Worm (Caenorhabditis elegans) whole organism, young adult: ENCODE results near the gene col-181.

Experiments used
- B0019.2 ChIP-seq: fragments of 200-800 bp; sonication (Bioruptor generic); conservative IDR thresholded peaks from 2 replicates; pipeline ENCODE4 v1.3.6; 2022; ENCODE audit warnings: missing genetic modification reagents, missing genetic modification characterization, missing compliant biosample characterization
- B0261.1 ChIP-seq: sonication (generic microtip); optimal IDR thresholded peaks from 2 replicates; lab custom pipeline; 2016; ENCODE audit warnings: mild to moderate bottlenecking, missing genetic modification characterization, moderate library complexity, missing compliant biosample characterization
- B0336.3 ChIP-seq: fragments of 200-800 bp; sonication (Bioruptor generic); IDR thresholded peaks from 2 replicates; pipeline ENCODE4 v1.3.6; 2022; ENCODE audit warnings: missing genetic modification characterization, missing compliant biosample characterization
- F10E7.11 ChIP-seq: sonication (generic microtip); optimal IDR thresholded peaks from 2 replicates; lab custom pipeline; 2017; ENCODE audit warnings: mild to moderate bottlenecking, missing genetic modification characterization, moderate library complexity, missing compliant biosample characterization
- F37B4.10 ChIP-seq: fragments of 200-800 bp; sonication (Bioruptor generic); IDR thresholded peaks from 2 replicates; pipeline ENCODE4 v1.3.6; 2022; ENCODE audit warnings: missing genetic modification characterization, missing compliant biosample characterization
- F49E8.2 ChIP-seq: sonication (generic microtip); optimal IDR thresholded peaks from 3 replicates; lab custom pipeline; 2017; ENCODE audit warnings: missing genetic modification characterization, mild to moderate bottlenecking, missing compliant biosample characterization, antibody characterized with exemption, moderate library complexity; ENCODE audit not compliant: insufficient read depth
- Y79H2A.3 ChIP-seq: fragments of 200-800 bp; sonication (Bioruptor generic); conservative IDR thresholded peaks from 2 replicates; pipeline ENCODE4 v1.3.6; 2022; ENCODE audit warnings: missing genetic modification reagents, missing genetic modification characterization, missing compliant biosample characterization
- ZK185.1 ChIP-seq: sonication (generic microtip); optimal IDR thresholded peaks from 2 replicates; lab custom pipeline; 2016; ENCODE audit warnings: mild to moderate bottlenecking, missing genetic modification characterization, missing compliant biosample characterization; ENCODE audit not compliant: poor library complexity, severe bottlenecking
- akir-1 ChIP-seq: fragments of 200-800 bp; sonication (Bioruptor generic); optimal IDR thresholded peaks from 2 replicates; lab custom pipeline; 2018; ENCODE audit warnings: mild to moderate bottlenecking, missing genetic modification characterization, moderate library complexity, missing compliant biosample characterization
- athp-1 ChIP-seq: sonication (generic microtip); optimal IDR thresholded peaks from 2 replicates; lab custom pipeline; 2017; ENCODE audit warnings: mild to moderate bottlenecking, missing genetic modification characterization, missing compliant biosample characterization
- attf-3 ChIP-seq: fragments of 200-800 bp; sonication (Bioruptor generic); conservative IDR thresholded peaks from 2 replicates; pipeline ENCODE4 v1.3.6; 2022; ENCODE audit warnings: missing genetic modification reagents, missing genetic modification characterization, missing compliant biosample characterization
- attf-5 ChIP-seq: fragments of 200-800 bp; sonication (Bioruptor generic); optimal IDR thresholded peaks from 2 replicates; lab custom pipeline; 2018; ENCODE audit warnings: mild to moderate bottlenecking, missing genetic modification characterization, missing compliant biosample characterization
- ccch-3 ChIP-seq: fragments of 200-800 bp; sonication (Bioruptor generic); optimal IDR thresholded peaks from 2 replicates; lab custom pipeline; 2018; ENCODE audit warnings: mild to moderate bottlenecking, missing genetic modification characterization, missing compliant biosample characterization
- cebp-1 ChIP-seq, 2 experiments: fragments of 200-800 bp in 1 of 2; sonication (Bioruptor generic) in 1 of 2; sonication (generic microtip) in 1 of 2; IDR thresholded peaks in 1 of 2; optimal IDR thresholded peaks in 1 of 2; 2 replicates each; pipeline versions ENCODE4 v1.3.6 to Lab custom; 2017 to 2022; ENCODE audit warnings: missing compliant biosample characterization in 2 of 2, missing genetic modification characterization in 2 of 2, mild to moderate bottlenecking in 1 of 2, missing genetic modification reagents in 1 of 2, moderate library complexity in 1 of 2
- cebp-2 ChIP-seq: fragments of 200-800 bp; sonication (Bioruptor generic); IDR thresholded peaks from 2 replicates; pipeline ENCODE4 v1.3.6; 2022; ENCODE audit warnings: missing genetic modification characterization, missing compliant biosample characterization
- ceh-58 ChIP-seq: fragments of 200-800 bp; sonication (Bioruptor generic); IDR thresholded peaks from 2 replicates; pipeline ENCODE4 v1.3.6; 2022; ENCODE audit warnings: missing genetic modification characterization, missing compliant biosample characterization
- ceh-79 ChIP-seq: sonication (generic microtip); optimal IDR thresholded peaks from 2 replicates; lab custom pipeline; 2017; ENCODE audit warnings: mild to moderate bottlenecking, missing genetic modification characterization, missing compliant biosample characterization
- ceh-91 ChIP-seq: fragments of 200-800 bp; sonication (Bioruptor generic); IDR thresholded peaks from 2 replicates; pipeline ENCODE4 v1.3.6; 2022; ENCODE audit warnings: missing genetic modification reagents, missing genetic modification characterization, missing compliant biosample characterization
- dox-1 ChIP-seq: fragments of 200-800 bp; sonication (Bioruptor generic); IDR thresholded peaks from 2 replicates; pipeline ENCODE4 v1.3.6; 2022; ENCODE audit warnings: missing genetic modification reagents, missing genetic modification characterization, missing compliant biosample characterization
- egrh-3 ChIP-seq: fragments of 200-800 bp; sonication (Bioruptor generic); IDR thresholded peaks from 2 replicates; pipeline ENCODE4 v1.3.6; 2022; ENCODE audit warnings: missing genetic modification reagents, missing genetic modification characterization, missing compliant biosample characterization
- gei-17 ChIP-seq: fragments of 200-800 bp; sonication (Bioruptor generic); optimal IDR thresholded peaks from 2 replicates; lab custom pipeline; 2018; ENCODE audit warnings: mild to moderate bottlenecking, missing genetic modification characterization, missing compliant biosample characterization
- him-1 ChIP-seq: sonication (generic microtip); optimal IDR thresholded peaks from 2 replicates; lab custom pipeline; 2016; ENCODE audit warnings: missing genotype, missing genetic modification reagents, missing genetic modification characterization, missing compliant biosample characterization
- hlh-12 ChIP-seq: sonication (generic microtip); optimal IDR thresholded peaks from 2 replicates; lab custom pipeline; 2016; ENCODE audit warnings: missing genetic modification characterization, missing compliant biosample characterization
- hmg-20 ChIP-seq: fragments of 200-800 bp; sonication (Bioruptor generic); IDR thresholded peaks from 2 replicates; pipeline ENCODE4 v1.3.6; 2022; ENCODE audit warnings: missing genetic modification reagents, missing genetic modification characterization, missing compliant biosample characterization
- let-526 ChIP-seq: fragments of 200-800 bp; sonication (Bioruptor generic); IDR thresholded peaks from 2 replicates; pipeline ENCODE4 v1.3.6; 2022; ENCODE audit warnings: missing genetic modification reagents, missing genetic modification characterization, missing compliant biosample characterization
- let-607 ChIP-seq, 2 experiments: fragments of 200-800 bp in 1 of 2; sonication (Bioruptor generic) in 1 of 2; sonication (generic microtip) in 1 of 2; optimal IDR thresholded peaks; 2 replicates each; lab custom pipeline; 2016 to 2018; ENCODE audit warnings: mild to moderate bottlenecking in 2 of 2, missing compliant biosample characterization in 2 of 2, missing genetic modification characterization in 2 of 2, moderate library complexity in 2 of 2, missing genotype in 1 of 2
- mxl-1 ChIP-seq: sonication (generic microtip); optimal IDR thresholded peaks from 2 replicates; lab custom pipeline; 2016; ENCODE audit warnings: missing genetic modification characterization, missing compliant biosample characterization
- nfya-2 ChIP-seq: fragments of 200-800 bp; sonication (Bioruptor generic); IDR thresholded peaks from 2 replicates; pipeline ENCODE4 v1.3.6; 2022; ENCODE audit warnings: missing genetic modification reagents, missing genetic modification characterization, missing compliant biosample characterization
- nfyb-1 ChIP-seq: fragments of 200-800 bp; sonication (Bioruptor generic); IDR thresholded peaks from 2 replicates; pipeline ENCODE4 v1.3.6; 2022; ENCODE audit warnings: missing genetic modification reagents, missing genetic modification characterization, missing compliant biosample characterization
- nhr-179 ChIP-seq: sonication (generic microtip); optimal IDR thresholded peaks from 2 replicates; lab custom pipeline; 2016; ENCODE audit warnings: mild to moderate bottlenecking, missing genetic modification characterization, missing compliant biosample characterization
- nhr-80 ChIP-seq: sonication (generic microtip); optimal IDR thresholded peaks from 2 replicates; lab custom pipeline; 2016; ENCODE audit warnings: missing genetic modification characterization, missing compliant biosample characterization
- pbrm-1 ChIP-seq: fragments of 200-800 bp; sonication (Bioruptor generic); IDR thresholded peaks from 2 replicates; pipeline ENCODE4 v1.3.6; 2022; ENCODE audit warnings: missing genetic modification reagents, missing genetic modification characterization, missing compliant biosample characterization
- pha-4 ChIP-seq: fragments of 150-350 bp; sonication (generic microtip); optimal IDR thresholded peaks from 2 replicates; lab custom pipeline; 2014; ENCODE audit warnings: missing biosample characterization, missing genetic modification reagents, missing genetic modification characterization
- rcor-1 ChIP-seq: fragments of 200-800 bp; sonication (Bioruptor generic); IDR thresholded peaks from 2 replicates; pipeline ENCODE4 v1.3.6; 2022; ENCODE audit warnings: missing genetic modification reagents, missing genetic modification characterization, missing compliant biosample characterization
- rec-8 ChIP-seq, 2 experiments: sonication (generic microtip); optimal IDR thresholded peaks; 2 replicates each; lab custom pipeline; 2016; ENCODE audit warnings: mild to moderate bottlenecking in 2 of 2, missing genetic modification characterization in 2 of 2, missing genetic modification reagents in 2 of 2, missing genotype in 2 of 2, missing biosample characterization in 1 of 2, missing compliant biosample characterization in 1 of 2, moderate library complexity in 1 of 2
- rpc-1 ChIP-seq, 2 experiments: fragments of 150-350 bp in 1 of 2; sonication (generic microtip) in 1 of 2; optimal IDR thresholded peaks; 2 replicates each; lab custom pipeline; 2014 to 2018; ENCODE audit warnings: missing biosample characterization in 1 of 2, missing genetic modification characterization in 1 of 2, missing genetic modification reagents in 1 of 2, missing genotype in 1 of 2
- sdz-38 ChIP-seq: sonication (generic microtip); optimal IDR thresholded peaks from 2 replicates; lab custom pipeline; 2016; ENCODE audit warnings: missing genotype, missing genetic modification characterization, missing compliant biosample characterization
- tbx-9 ChIP-seq: sonication (generic microtip); optimal IDR thresholded peaks from 2 replicates; lab custom pipeline; 2016; ENCODE audit warnings: borderline replicate concordance, missing genetic modification characterization, inconsistent platforms, missing compliant biosample characterization
- unc-130 ChIP-seq: sonication (generic microtip); optimal IDR thresholded peaks from 2 replicates; lab custom pipeline; 2016; ENCODE audit warnings: missing genetic modification reagents, missing genetic modification characterization, missing compliant biosample characterization
- zfh-2 ChIP-seq: fragments of 200-800 bp; sonication (Bioruptor generic); conservative IDR thresholded peaks from 2 replicates; pipeline ENCODE4 v1.3.6; 2022; ENCODE audit warnings: missing genetic modification reagents, missing genetic modification characterization, missing compliant biosample characterization
- zim-3 ChIP-seq: sonication (generic microtip); optimal IDR thresholded peaks from 2 replicates; lab custom pipeline; 2017; ENCODE audit warnings: mild to moderate bottlenecking, missing genetic modification characterization, moderate library complexity, missing compliant biosample characterization
- ztf-22 ChIP-seq: fragments of 200-800 bp; sonication (Bioruptor generic); optimal IDR thresholded peaks from 2 replicates; lab custom pipeline; 2018; ENCODE audit warnings: mild to moderate bottlenecking, missing genetic modification characterization, moderate library complexity, missing compliant biosample characterization
- ztf-25 ChIP-seq: fragments of 200-800 bp; sonication (Bioruptor generic); IDR thresholded peaks from 2 replicates; pipeline ENCODE4 v1.3.6; 2022; ENCODE audit warnings: missing genetic modification reagents, missing genetic modification characterization, missing compliant biosample characterization
- ztf-26 ChIP-seq: sonication (generic microtip); optimal IDR thresholded peaks from 2 replicates; lab custom pipeline; 2017; ENCODE audit warnings: missing genetic modification characterization, missing compliant biosample characterization

col-181 gene

DNA sequence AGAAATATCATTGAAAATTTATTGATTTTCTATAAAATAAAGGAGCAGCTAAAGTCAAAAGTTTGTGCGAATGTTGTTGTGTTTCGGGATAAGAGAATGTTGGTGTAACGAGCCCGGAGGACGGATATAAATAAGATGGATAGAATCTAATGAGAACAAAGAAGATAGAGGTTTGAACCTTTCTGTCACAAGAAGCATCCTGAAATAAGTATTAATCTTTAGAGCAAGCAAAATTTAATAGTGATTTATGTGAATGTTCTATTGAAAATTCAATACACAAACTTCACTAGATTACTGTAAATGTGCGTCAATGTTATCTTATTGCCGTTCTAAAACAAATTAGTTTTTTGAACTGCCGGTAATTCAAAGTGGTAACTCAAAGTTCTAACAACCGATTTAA lies 1.0 kb upstream of the col-181 start, which contains the start of gene W03G11.3:
TSS of gene W03G11.3 (minus strand) at position 101 of the 400 bp plus-strand sequence.
- TF ChIP-seq nhr-179 (tag; lab: Kevin White, UChicago) = no peak
- TF ChIP-seq mxl-1 = no peak
- TF ChIP-seq F10E7.11 (tag; lab: Kevin White, UChicago) = no peak
- no peak for TF ChIP-seq ceh-58
- no peak for TF ChIP-seq attf-3 (GFP tag; lab: Robert Waterston, UW)
- no peak for TF ChIP-seq attf-5
- no peak for TF ChIP-seq ccch-3 (GFP tag; lab: Kevin White, UChicago)
- no peak for TF ChIP-seq nfya-2
- TF ChIP-seq rec-8 (tag; optimal IDR thresholded peaks at IDR 0.05; lab: Kevin White, UChicago) = no peak
- no peak for TF ChIP-seq ZK185.1 (tag; lab: Kevin White, UChicago)
- TF ChIP-seq cebp-2 = no peak
- TF ChIP-seq let-607 (tag; optimal IDR thresholded peaks at IDR 0.05; lab: Kevin White, UChicago) = no peak
- TF ChIP-seq B0019.2 (GFP tag; lab: Robert Waterston, UW) = no peak
- TF ChIP-seq nhr-80 (tag; lab: Kevin White, UChicago) = no peak
- no peak for TF ChIP-seq B0261.1

ce11 chrX:12105458-12105857 lies 728 bp downstream of the col-181 start:
- TF ChIP-seq zfh-2 (GFP tag; lab: Robert Waterston, UW) = peak; percentile 87
- no peak for TF ChIP-seq rec-8 (tag; optimal IDR thresholded peaks at IDR 0.05; lab: Kevin White, UChicago)
- peak; percentile 44 for TF ChIP-seq ztf-26 (tag; lab: Kevin White, UChicago)
- peak; percentile 79; the same call in 1 of the 2 replicates for TF ChIP-seq egrh-3 (GFP tag; lab: Robert Waterston, UW)

DNA sequence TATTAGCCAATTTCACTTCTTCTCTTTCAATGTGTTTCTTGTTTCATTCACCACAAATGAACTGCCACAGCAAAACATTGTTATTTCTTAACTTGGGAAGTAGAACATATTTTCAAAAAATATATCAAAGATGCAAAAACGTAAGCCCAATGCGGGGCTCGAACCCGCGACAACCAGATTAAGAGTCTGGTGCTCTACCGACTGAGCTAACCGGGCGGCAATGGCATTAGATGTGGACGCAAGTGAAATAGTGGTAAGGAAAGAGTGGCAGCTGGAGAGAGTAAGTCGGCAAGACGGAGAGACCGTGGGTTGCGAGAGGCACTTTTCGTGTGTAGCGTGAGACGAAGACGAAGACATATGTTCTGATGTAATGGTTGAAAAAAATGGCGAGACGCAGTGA lies 1.3 kb downstream of the col-181 start:
- TF ChIP-seq dox-1 (GFP tag; lab: Robert Waterston, UW) (no peak; the same call in 1 of the 2 replicates), hlh-12 (tag; lab: Kevin White, UChicago) (peak; percentile 87), F37B4.10 (GFP tag; lab: Robert Waterston, UW) (0 out of 2 replicates have a peak, but pooled peaks have one; percentile 60), ztf-25 (GFP tag; lab: Robert Waterston, UW) (peak; percentile 98), F49E8.2 (tag; lab: Kevin White, UChicago) (no peak), akir-1 (GFP tag; lab: Kevin White, UChicago) (peak; percentile 35), ceh-58 (no peak), unc-130 (GFP tag; lab: Kevin White, UChicago) (peak; percentile 46), gei-17 (GFP tag; lab: Kevin White, UChicago) (peak; percentile 84), nhr-179 (tag; lab: Kevin White, UChicago) (no peak), athp-1 (peak; percentile 32), zim-3 (tag; lab: Kevin White, UChicago) (peak; percentile 89), B0336.3 (GFP tag; lab: Robert Waterston, UW) (no peak), tbx-9 (peak; percentile 73), rpc-1 (optimal IDR thresholded peaks at IDR 0.05; lab: Kevin White, UChicago) (peak; percentile 97), rpc-1 (tag; optimal IDR thresholded peaks at IDR 0.05; lab: Kevin White, UChicago) (peak; percentile 99), ztf-26 (tag; lab: Kevin White, UChicago) (peak; percentile 92), him-1 (tag; lab: Kevin White, UChicago) (peak; percentile 97), nfyb-1 (GFP tag; lab: Robert Waterston, UW) (peak; percentile 93), pha-4 (tag; lab: Kevin White, UChicago) (no peak), ceh-79 (tag; lab: Kevin White, UChicago) (peak; percentile 76), sdz-38 (tag; lab: Kevin White, UChicago) (peak; percentile 41), ztf-22 (GFP tag; lab: Kevin White, UChicago) (peak; percentile 64), hmg-20 (peak; percentile 60), Y79H2A.3 (GFP tag; lab: Robert Waterston, UW) (0 out of 2 replicates have a peak, but pooled peaks have one; percentile 33), let-526 (peak; percentile 92), rcor-1 (peak; percentile 89), attf-5 (no peak), pbrm-1 (GFP tag; lab: Robert Waterston, UW) (peak; percentile 90), ceh-91 (GFP tag; lab: Robert Waterston, UW) (no peak), cebp-1 (GFP tag; IDR thresholded peaks at IDR 0.05; lab: Robert Waterston, UW) (peak; percentile 40; the same call in 1 of the 2 replicates), cebp-1 (tag; optimal IDR thresholded peaks at IDR 0.05; lab: Kevin White, UChicago) (no peak)
